Worm (Caenorhabditis elegans): ENCODE results near the gene elt-1.

elt-1 gene

ce11 chrIV:9659999-9660398 is 45.2 kb downstream of the elt-1 start (continued):
- no peak for TF ChIP-seq lsy-27 (tag; optimal IDR thresholded peaks at IDR 0.05; ENCODE audit: borderline replicate concordance, insufficient read depth)
- no peak for TF ChIP-seq zfh-2 (GFP tag; conservative IDR thresholded peaks at IDR 0.05)

- TF ChIP-seq zfh-2 (GFP tag; conservative IDR thresholded peaks at IDR 0.05), result no peak
- TF ChIP-seq ztf-18 (tag; optimal IDR thresholded peaks at IDR 0.05), result no peak
- no peak for TF ChIP-seq snpc-1.3 (tag; optimal IDR thresholded peaks at IDR 0.05; ENCODE audit: insufficient read depth)
- no peak for TF ChIP-seq let-607 (tag; optimal IDR thresholded peaks at IDR 0.05)
- no peak for TF ChIP-seq F33H1.4 (GFP tag; IDR thresholded peaks at IDR 0.05)
- TF ChIP-seq tbx-9 (tag; optimal IDR thresholded peaks at IDR 0.05; ENCODE audit: borderline replicate concordance), result no peak
- TF ChIP-seq snpc-3.4 (tag; optimal IDR thresholded peaks at IDR 0.05), result no peak
- no peak for TF ChIP-seq dpl-1 (GFP tag; optimal IDR thresholded peaks at IDR 0.05)
- TF ChIP-seq hmg-1.2 (GFP tag; IDR thresholded peaks at IDR 0.05), result no peak
- no peak for TF ChIP-seq sdz-38 (tag; optimal IDR thresholded peaks at IDR 0.05)
Measured at ce11 chrIV:9667084-9667483, 52.3 kb downstream of the elt-1 start.

- TF ChIP-seq lag-1 (GFP tag; IDR thresholded peaks at IDR 0.05) (no peak), mxl-1 (tag; optimal IDR thresholded peaks at IDR 0.05) (no peak), snpc-1.3 (tag; optimal IDR thresholded peaks at IDR 0.05; ENCODE audit: insufficient read depth) (no peak), pha-4 (tag; optimal IDR thresholded peaks at IDR 0.05) (peak; percentile 79), F22D6.2 (tag; optimal IDR thresholded peaks at IDR 0.05) (no peak), cebp-1 (GFP tag; IDR thresholded peaks at IDR 0.05) (no peak), cebp-1 (tag; optimal IDR thresholded peaks at IDR 0.05) (peak; percentile 18), akir-1 (GFP tag; optimal IDR thresholded peaks at IDR 0.05) (no peak), hrde-1 (tag; optimal IDR thresholded peaks at IDR 0.05; ENCODE audit: borderline replicate concordance) (no peak), lin-35 (GFP tag; optimal IDR thresholded peaks at IDR 0.05) (peak in 1 of 3 experiments; percentile 18), nhr-80 (tag; optimal IDR thresholded peaks at IDR 0.05) (peak; percentile 46), attf-3 (GFP tag; conservative IDR thresholded peaks at IDR 0.05) (no peak)
Measured at ce11 chrIV:9668103-9668672, 53.4 kb downstream of the elt-1 start.
